Worm (Caenorhabditis elegans) whole organism, L4 larva: ENCODE data around the gene col-158.

ENCODE experiments used
- egl-27 ChIP-seq: sonication (generic microtip); optimal IDR thresholded peaks from 3 replicates; lab custom pipeline; 2017; ENCODE audit warnings: missing biosample characterization, missing genetic modification reagents, missing genetic modification characterization
- fos-1 ChIP-seq: fragments of 150-350 bp; optimal IDR thresholded peaks from 2 replicates; lab custom pipeline; 2014; ENCODE audit warnings: missing biosample characterization, missing genetic modification characterization
- mdl-1 ChIP-seq, 2 experiments: fragments of 150-350 bp in 1 of 2; sonication (generic microtip) in 1 of 2; optimal IDR thresholded peaks; 2 replicates each; lab custom pipeline; 2014 to 2017; ENCODE audit warnings: missing biosample characterization in 2 of 2, missing genetic modification characterization in 2 of 2
- nhr-76 ChIP-seq: fragments of 150-350 bp; optimal IDR thresholded peaks from 2 replicates; lab custom pipeline; 2014; ENCODE audit warnings: missing biosample characterization, missing genetic modification characterization
- nhr-77 ChIP-seq: fragments of 150-350 bp; optimal IDR thresholded peaks from 2 replicates; lab custom pipeline; 2014; ENCODE audit warnings: missing biosample characterization, missing genetic modification characterization
- zag-1 ChIP-seq: fragments of 150-350 bp; optimal IDR thresholded peaks from 2 replicates; lab custom pipeline; 2014; ENCODE audit warnings: missing biosample characterization, missing genetic modification characterization
- ztf-11 ChIP-seq: fragments of 150-350 bp; optimal IDR thresholded peaks from 2 replicates; lab custom pipeline; 2014; ENCODE audit warnings: missing biosample characterization, missing genetic modification characterization

- TF ChIP-seq egl-27 (no peak), nhr-76 (no peak), mdl-1 (tag; optimal IDR thresholded peaks at IDR 0.05; lab: Kevin White, UChicago) (peak; percentile 88 to 92), ztf-11 (no peak), nhr-77 (tag; lab: Kevin White, UChicago) (no peak), zag-1 (tag; lab: Kevin White, UChicago) (no peak), fos-1 (tag; lab: Kevin White, UChicago) (no peak)
Measured at ce11 chrV:11799252-11799822, 30.0 kb upstream of the col-158 start.
